Worm (Caenorhabditis elegans) whole organism, L2 larva: ENCODE data around the gene W02B12.16.
"Not testable (repeated sequence)": the region's sequence is repeated elsewhere in the genome, so short reads cannot be mapped to it uniquely, and the experiment has no call there.

ENCODE experiments used
- C34F6.9 ChIP-seq: fragments of 150-350 bp; optimal IDR thresholded peaks from 2 replicates; lab custom pipeline; 2014; ENCODE audit warnings: missing biosample characterization, missing genetic modification characterization
- F13H6.1 ChIP-seq: sonication (generic microtip); optimal IDR thresholded peaks from 2 replicates; lab custom pipeline; 2016; ENCODE audit warnings: missing genetic modification characterization, missing compliant biosample characterization
- R02D3.7 ChIP-seq: fragments of 150-350 bp; optimal IDR thresholded peaks from 2 replicates; lab custom pipeline; 2014; ENCODE audit warnings: missing biosample characterization, missing genetic modification characterization
- ZK546.5 ChIP-seq: sonication (generic microtip); optimal IDR thresholded peaks from 2 replicates; lab custom pipeline; 2017; ENCODE audit warnings: missing biosample characterization, missing genetic modification characterization
- blmp-1 ChIP-seq: sonication (generic microtip); optimal IDR thresholded peaks from 2 replicates; lab custom pipeline; 2017; ENCODE audit warnings: missing genetic modification characterization, mild to moderate bottlenecking, missing compliant biosample characterization, antibody characterized with exemption, moderate library complexity; ENCODE audit not compliant: insufficient read depth
- crh-2 ChIP-seq: sonication (generic microtip); optimal IDR thresholded peaks from 2 replicates; lab custom pipeline; 2017; ENCODE audit warnings: missing biosample characterization, missing genetic modification characterization
- dmd-4 ChIP-seq: sonication (generic microtip); optimal IDR thresholded peaks from 2 replicates; lab custom pipeline; 2017; ENCODE audit warnings: missing biosample characterization, missing genetic modification characterization
- egl-27 ChIP-seq: sonication (generic microtip); optimal IDR thresholded peaks from 3 replicates; lab custom pipeline; 2017; ENCODE audit warnings: missing biosample characterization, missing genetic modification reagents, missing genetic modification characterization
- elt-3 ChIP-seq: sonication (generic microtip); optimal IDR thresholded peaks from 2 replicates; lab custom pipeline; 2017; ENCODE audit warnings: missing biosample characterization, missing genetic modification characterization
- fos-1 ChIP-seq: fragments of 150-350 bp; optimal IDR thresholded peaks from 2 replicates; lab custom pipeline; 2014; ENCODE audit warnings: missing biosample characterization, missing genetic modification characterization
- gmeb-1 ChIP-seq: fragments of 150-350 bp; optimal IDR thresholded peaks from 2 replicates; lab custom pipeline; 2014; ENCODE audit warnings: missing biosample characterization, missing genetic modification characterization
- lin-13 ChIP-seq: fragments of 150-350 bp; optimal IDR thresholded peaks from 2 replicates; lab custom pipeline; 2014; ENCODE audit warnings: missing biosample characterization, missing genetic modification reagents, missing genetic modification characterization
- lin-39 ChIP-seq: fragments of 150-350 bp; optimal IDR thresholded peaks from 2 replicates; lab custom pipeline; 2014; ENCODE audit warnings: missing biosample characterization, missing genetic modification reagents, missing genetic modification characterization
- lsy-2 ChIP-seq, 2 experiments: fragments of 150-350 bp in 1 of 2; sonication (generic microtip) in 1 of 2; optimal IDR thresholded peaks; 2 replicates each; lab custom pipeline; 2014 to 2017; ENCODE audit warnings: missing biosample characterization in 2 of 2, missing genetic modification characterization in 2 of 2
- mab-5 ChIP-seq: fragments of 150-350 bp; optimal IDR thresholded peaks from 2 replicates; lab custom pipeline; 2014; ENCODE audit warnings: missing biosample characterization, missing genetic modification characterization
- nhr-10 ChIP-seq: sonication (generic microtip); optimal IDR thresholded peaks from 2 replicates; lab custom pipeline; 2017; ENCODE audit warnings: missing biosample characterization, missing genetic modification characterization
- nhr-11 ChIP-seq: fragments of 150-350 bp; optimal IDR thresholded peaks from 2 replicates; lab custom pipeline; 2014; ENCODE audit warnings: missing biosample characterization, missing genetic modification characterization
- nhr-129 ChIP-seq: fragments of 150-350 bp; optimal IDR thresholded peaks from 2 replicates; lab custom pipeline; 2014; ENCODE audit warnings: missing biosample characterization, missing genetic modification characterization
- nhr-23 ChIP-seq: fragments of 150-350 bp; optimal IDR thresholded peaks from 2 replicates; lab custom pipeline; 2014; ENCODE audit warnings: missing biosample characterization, missing genetic modification reagents, missing genetic modification characterization
- nhr-25 ChIP-seq: fragments of 150-350 bp; sonication (generic microtip); optimal IDR thresholded peaks from 3 replicates; lab custom pipeline; 2014; ENCODE audit warnings: missing biosample characterization, missing genetic modification characterization
- peb-1 ChIP-seq: fragments of 150-350 bp; optimal IDR thresholded peaks from 2 replicates; lab custom pipeline; 2014; ENCODE audit warnings: missing biosample characterization, missing genetic modification characterization
- sem-4 ChIP-seq: fragments of 150-350 bp; optimal IDR thresholded peaks from 2 replicates; lab custom pipeline; 2014; ENCODE audit warnings: missing biosample characterization, missing genetic modification reagents, missing genetic modification characterization
- skn-1 ChIP-seq: sonication (generic microtip); optimal IDR thresholded peaks from 2 replicates; lab custom pipeline; 2017; ENCODE audit warnings: missing biosample characterization, missing genetic modification characterization
- sma-3 ChIP-seq: sonication (generic microtip); optimal IDR thresholded peaks from 2 replicates; lab custom pipeline; 2016; ENCODE audit warnings: missing genetic modification reagents, missing genetic modification characterization, missing compliant biosample characterization
- sma-9 ChIP-seq, 2 experiments: fragments of 150-350 bp in 1 of 2; sonication (generic microtip) in 1 of 2; optimal IDR thresholded peaks; 2 replicates each; lab custom pipeline; 2014 to 2016; ENCODE audit warnings: missing genetic modification characterization in 2 of 2, mild to moderate bottlenecking in 1 of 2, missing biosample characterization in 1 of 2, missing compliant biosample characterization in 1 of 2, missing genetic modification reagents in 1 of 2, moderate library complexity in 1 of 2
- unc-55 ChIP-seq: fragments of 150-350 bp; sonication (generic microtip); optimal IDR thresholded peaks from 3 replicates; lab custom pipeline; 2014; ENCODE audit warnings: missing biosample characterization, missing genetic modification reagents, missing genetic modification characterization
- unc-62 ChIP-seq: fragments of 150-350 bp; optimal IDR thresholded peaks from 2 replicates; lab custom pipeline; 2014; ENCODE audit warnings: missing biosample characterization, missing genetic modification reagents, missing genetic modification characterization
- ztf-4 ChIP-seq: fragments of 150-350 bp; optimal IDR thresholded peaks from 2 replicates; lab custom pipeline; 2014; ENCODE audit warnings: missing biosample characterization, missing genetic modification characterization

W02B12.16 gene

DNA sequence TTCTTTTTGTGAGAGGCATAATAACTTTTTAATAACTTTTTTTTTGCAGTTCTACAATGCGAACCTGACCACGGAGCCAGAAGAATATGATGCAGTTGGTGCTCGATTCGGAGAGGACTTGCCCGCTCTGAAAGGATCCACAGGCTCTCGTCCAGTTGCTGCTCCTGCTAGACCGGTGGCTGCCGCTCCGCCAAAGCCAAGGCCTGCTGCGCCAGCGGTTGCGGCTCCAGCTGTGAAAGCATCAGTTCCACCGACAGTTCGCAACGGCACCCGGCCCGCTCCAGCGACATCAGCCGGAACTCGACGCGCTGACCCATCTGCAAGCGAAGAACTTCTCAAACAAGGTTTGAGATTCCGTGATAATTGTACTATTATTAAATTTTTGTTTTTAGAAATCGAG lies 33.2 kb downstream of the W02B12.16 start:
- TF ChIP-seq gmeb-1, result no peak
- TF ChIP-seq, all 48 proteins: peak for 0

DNA sequence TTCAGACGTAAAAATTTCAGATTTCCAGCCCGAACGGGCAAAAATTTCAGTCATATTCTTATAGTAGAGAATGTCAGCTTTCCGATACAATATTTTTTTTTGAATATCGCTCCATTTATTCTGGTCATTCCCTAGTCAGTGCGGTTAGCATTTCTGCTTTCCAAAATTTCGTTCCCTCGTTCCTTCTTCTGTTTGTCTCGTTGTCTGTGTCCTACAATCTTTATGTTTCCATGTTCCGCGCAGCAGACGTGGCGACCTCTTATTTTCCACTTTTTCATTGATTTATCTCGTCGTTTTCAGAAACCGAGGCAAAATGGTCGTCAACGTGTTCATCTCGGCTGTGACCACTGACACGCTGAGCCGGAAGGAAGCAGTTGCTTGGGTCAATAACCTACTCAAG lies 33.9 kb downstream of the W02B12.16 start, which contains the start of gene ebp-2:
Gene ebp-2 (plus strand): TSS at position 301 of the 400 bp plus-strand sequence.
- TF ChIP-seq crh-2 (tag; lab: Kevin White, UChicago); sma-3; lin-39 (tag; lab: Kevin White, UChicago): not testable (repeated sequence)

DNA sequence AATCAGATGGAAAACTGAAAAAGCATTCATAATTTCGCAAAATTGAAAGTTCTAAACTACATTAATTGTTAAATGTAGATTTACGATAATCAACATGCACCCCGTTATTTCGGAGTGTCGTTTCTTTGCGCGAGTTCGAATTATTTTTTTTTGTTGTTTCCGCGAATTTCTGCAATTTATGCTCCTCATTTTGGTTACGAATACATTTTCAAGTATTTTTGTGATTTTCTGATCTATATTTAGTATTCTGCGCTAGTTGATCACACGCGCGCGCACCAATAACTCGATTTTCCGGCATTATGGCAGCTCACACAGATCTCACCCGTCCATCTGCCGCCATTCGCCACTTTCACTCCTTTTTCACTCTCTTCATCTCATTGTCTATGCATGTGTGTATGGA lies 36.0 kb downstream of the W02B12.16 start, which contains the start of gene VW02B12L.2:
Gene VW02B12L.2 (minus strand): TSS at position 65 of the 400 bp plus-strand sequence.
- TF ChIP-seq lin-13 (GFP tag; lab: Kevin White, UChicago) (peak; percentile 22), blmp-1 (tag; lab: Kevin White, UChicago) (peak; percentile 8), gmeb-1 (peak; percentile 81), lsy-2 (tag; optimal IDR thresholded peaks at IDR 0.05; lab: Kevin White, UChicago) (peak; percentile 34 to 72), unc-55 (peak; percentile 78), nhr-129 (tag; lab: Kevin White, UChicago) (peak; percentile 51), C34F6.9 (tag; lab: Kevin White, UChicago) (peak; percentile 72), R02D3.7 (tag; lab: Kevin White, UChicago) (peak; percentile 73), nhr-11 (tag; lab: Kevin White, UChicago) (no peak), sem-4 (no peak), sma-9 (GFP tag; optimal IDR thresholded peaks at IDR 0.05; lab: Kevin White, UChicago) (peak; percentile 33), sma-9 (tag; optimal IDR thresholded peaks at IDR 0.05; lab: Kevin White, UChicago) (no peak)

DNA sequence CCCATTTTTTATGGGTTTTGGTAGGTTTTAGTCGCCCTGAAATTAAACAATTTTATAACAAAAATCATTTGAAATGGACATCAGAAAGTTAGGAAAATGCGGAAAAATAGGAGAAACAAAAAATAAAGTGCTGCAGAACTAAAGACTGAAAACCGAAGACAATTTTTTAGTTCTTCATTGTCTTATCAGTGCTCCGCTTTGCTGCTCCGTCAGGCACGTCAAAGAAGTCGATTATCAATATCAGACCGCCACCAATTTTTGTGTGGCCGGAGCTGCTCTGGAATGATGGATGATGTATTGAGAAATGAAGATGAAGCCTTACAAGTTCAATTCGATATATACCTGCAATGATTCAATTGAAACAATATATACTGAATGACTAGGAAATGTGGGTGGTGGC lies 37.9 kb downstream of the W02B12.16 start, which contains the start of gene vha-6:
Gene vha-6 (minus strand): TSS at position 36 of the 400 bp plus-strand sequence.
- TF ChIP-seq egl-27 (tag; lab: Kevin White, UChicago), result no peak
- no peak for TF ChIP-seq dmd-4 (tag; lab: Kevin White, UChicago)
- TF ChIP-seq ztf-4, result no peak
- peak; percentile 39 for TF ChIP-seq crh-2 (tag; lab: Kevin White, UChicago)
- TF ChIP-seq fos-1 (tag; lab: Kevin White, UChicago), result peak; percentile 52
- TF ChIP-seq mab-5 (tag; lab: Kevin White, UChicago), result no peak

DNA sequence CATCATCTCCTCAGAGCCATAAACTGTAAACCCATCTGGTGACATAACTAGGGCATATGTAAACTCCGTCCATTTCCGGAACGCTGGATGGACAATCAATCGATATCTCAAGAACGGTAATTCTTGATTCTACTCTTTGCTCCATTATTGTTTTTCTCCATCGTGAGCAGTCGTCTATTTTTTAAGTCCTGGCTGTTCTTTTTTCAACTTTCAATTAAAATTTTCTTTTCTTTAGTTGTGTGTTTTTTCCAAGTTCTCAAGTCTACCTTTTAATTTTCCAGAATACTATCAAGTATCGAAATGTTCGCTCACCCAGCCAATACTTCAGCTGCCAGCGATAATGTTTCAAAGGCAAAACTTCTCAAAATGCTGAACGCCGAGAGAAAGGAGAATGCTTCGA lies 42.4 kb downstream of the W02B12.16 start, which contains the start of gene C05D12.5:
Gene C05D12.5 (plus strand): TSS at position 301 of the 400 bp plus-strand sequence.
- no peak for TF ChIP-seq nhr-11 (tag; lab: Kevin White, UChicago)
- TF ChIP-seq unc-55, result no peak
- TF ChIP-seq egl-27 (tag; lab: Kevin White, UChicago), result no peak
- TF ChIP-seq nhr-10, result no peak

DNA sequence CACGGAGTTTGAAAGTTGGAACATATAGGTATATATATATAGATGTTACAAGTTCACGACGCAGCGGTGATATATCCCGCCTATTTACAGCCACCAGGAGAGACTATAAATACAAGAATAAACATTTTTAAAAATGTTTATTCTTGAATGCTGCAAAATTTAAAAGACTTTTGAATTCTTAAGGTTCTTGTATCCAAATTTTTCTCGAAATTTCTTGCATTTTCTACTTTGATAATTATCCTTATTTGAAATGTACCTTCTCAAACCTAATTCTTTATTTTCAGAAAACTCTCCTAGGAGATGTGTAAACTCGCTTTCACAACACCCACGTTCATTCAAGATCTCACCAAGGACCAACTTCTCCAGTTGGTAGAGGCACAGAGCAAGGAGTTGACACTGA lies 44.7 kb downstream of the W02B12.16 start, which contains the start of gene C05D12.4:
Gene C05D12.4 (plus strand): TSS at position 301 of the 400 bp plus-strand sequence.
- TF ChIP-seq unc-55 (no peak), nhr-23 (tag; lab: Kevin White, UChicago) (no peak), peb-1 (tag; lab: Kevin White, UChicago) (no peak), F13H6.1 (tag; lab: Kevin White, UChicago) (no peak), nhr-25 (tag; lab: Kevin White, UChicago) (no peak), elt-3 (tag; lab: Kevin White, UChicago) (no peak), ZK546.5 (tag; lab: Kevin White, UChicago) (no peak), skn-1 (tag; lab: Kevin White, UChicago) (no peak), egl-27 (tag; lab: Kevin White, UChicago) (no peak), unc-62 (no peak), sma-3 (no peak)

DNA sequence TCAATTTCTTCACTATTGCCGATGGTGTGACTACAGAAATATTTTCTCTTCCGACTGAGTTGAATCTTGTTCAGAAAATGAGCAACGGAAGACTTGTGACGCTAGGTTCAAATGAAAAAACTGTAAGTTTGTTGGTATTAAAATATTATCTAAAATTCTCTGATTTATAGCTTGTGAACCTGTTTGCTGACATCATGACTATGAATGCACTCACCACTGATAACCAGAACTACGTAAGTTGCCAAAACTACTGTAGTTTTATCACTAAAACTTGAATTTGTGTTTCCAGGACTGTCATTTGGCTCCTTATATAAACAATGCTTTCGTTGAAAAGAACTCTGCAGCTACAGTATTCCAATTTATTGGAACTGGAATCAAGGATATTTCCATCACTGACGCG lies 47.7 kb downstream of the W02B12.16 start:
- peak; percentile 60 for TF ChIP-seq fos-1 (tag; lab: Kevin White, UChicago)
- peak; percentile 37 for TF ChIP-seq sma-9 (GFP tag; optimal IDR thresholded peaks at IDR 0.05; lab: Kevin White, UChicago)
- TF ChIP-seq sma-9 (tag; optimal IDR thresholded peaks at IDR 0.05; lab: Kevin White, UChicago), result no peak
- no peak for TF ChIP-seq nhr-11 (tag; lab: Kevin White, UChicago)
